Worm (Caenorhabditis elegans) whole organism, L4 larva: ENCODE data around the gene Y73B6BL.27.

Experiments
- T20F7.1 ChIP-seq: fragments of 200-800 bp; sonication (Bioruptor generic); optimal IDR thresholded peaks from 2 replicates; lab custom pipeline; 2018; ENCODE audit warnings: mild to moderate bottlenecking, missing genetic modification characterization, missing compliant biosample characterization
- ceh-28 ChIP-seq: fragments of 150-350 bp; optimal IDR thresholded peaks from 2 replicates; lab custom pipeline; 2014; ENCODE audit warnings: missing biosample characterization, missing genetic modification reagents, missing genetic modification characterization
- egl-43 ChIP-seq: fragments of 200-800 bp; sonication (Bioruptor generic); IDR thresholded peaks from 2 replicates; pipeline ENCODE4 v1.3.6; 2022; ENCODE audit warnings: missing genetic modification reagents, missing genetic modification characterization, missing compliant biosample characterization
- nhr-76 ChIP-seq: fragments of 150-350 bp; optimal IDR thresholded peaks from 2 replicates; lab custom pipeline; 2014; ENCODE audit warnings: missing biosample characterization, missing genetic modification characterization

- TF ChIP-seq egl-43 (GFP tag; lab: Robert Waterston, UW): no peak
- TF ChIP-seq T20F7.1 (GFP tag; lab: Kevin White, UChicago): no peak
- no peak for TF ChIP-seq ceh-28
- no peak for TF ChIP-seq nhr-76 (tag; lab: Kevin White, UChicago)
Measured at ce11 chrIV:6426089-6426715, 46.8 kb downstream of the Y73B6BL.27 start, which contains the start of gene acp-6.
